Worm (Caenorhabditis elegans): ENCODE data around the gene F28C6.10.
A peak's percentile ranks its signal among the peaks of the same experiment; 100 is the strongest.

The F28C6.10 gene

ce11 chrII:8570977-8571376, 36.8 kb upstream of the F28C6.10 start, which contains the start of gene bcs-1:
Gene bcs-1 (plus strand): TSS chrII:8571085.
- TF ChIP-seq hmg-11 (tag; optimal IDR thresholded peaks at IDR 0.05), result no peak
- TF ChIP-seq elt-1 (tag; optimal IDR thresholded peaks at IDR 0.05), result no peak
- TF ChIP-seq elt-2 (tag; optimal IDR thresholded peaks at IDR 0.05), result no peak
- TF ChIP-seq nhr-76 (tag; optimal IDR thresholded peaks at IDR 0.05), result no peak
- no peak for TF ChIP-seq tbx-2 (tag; optimal IDR thresholded peaks at IDR 0.05)
- no peak for TF ChIP-seq daf-12 (tag; optimal IDR thresholded peaks at IDR 0.05)
- no peak for TF ChIP-seq nhr-28 (tag; optimal IDR thresholded peaks at IDR 0.05)
- no peak for TF ChIP-seq pqm-1 (tag; optimal IDR thresholded peaks at IDR 0.05)
- TF ChIP-seq unc-39 (tag; optimal IDR thresholded peaks at IDR 0.05), result no peak
- TF ChIP-seq lin-15B (tag; optimal IDR thresholded peaks at IDR 0.05), result no peak
- no peak for TF ChIP-seq egl-5 (tag; optimal IDR thresholded peaks at IDR 0.05)
- TF ChIP-seq zag-1 (tag; optimal IDR thresholded peaks at IDR 0.05), result no peak
- no peak for TF ChIP-seq nhr-237 (tag; optimal IDR thresholded peaks at IDR 0.05)
- TF ChIP-seq unc-62 (GFP tag; optimal IDR thresholded peaks at IDR 0.05), result no peak
- TF ChIP-seq snpc-4 (tag; optimal IDR thresholded peaks at IDR 0.05), result no peak

DNA sequence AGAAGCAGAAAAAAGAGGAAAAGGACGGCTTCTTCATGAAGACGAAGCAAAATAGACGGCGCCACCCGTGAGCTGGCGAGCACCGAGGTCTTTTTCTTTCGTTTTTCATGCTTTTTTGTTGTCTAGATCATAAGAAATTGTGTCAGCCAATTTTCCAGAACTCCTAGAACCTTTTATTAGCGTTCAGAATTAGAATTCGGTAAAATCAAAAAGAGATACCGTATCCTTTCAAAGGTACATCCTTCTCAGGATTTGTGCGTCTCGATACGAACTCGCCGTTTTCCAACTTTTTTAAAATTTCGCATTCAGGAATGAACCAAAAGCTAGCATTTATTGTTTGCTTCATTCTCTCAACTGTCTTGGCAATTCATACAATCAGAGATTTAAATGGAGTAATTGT, 34.7 kb upstream of the F28C6.10 start, which contains the start of gene F54C9.7:
F54C9.7 (plus strand) TSS at position 301 of the 400 bp plus-strand sequence.
- no peak for TF ChIP-seq fos-1 (tag; optimal IDR thresholded peaks at IDR 0.05)
- TF ChIP-seq elt-1 (tag; optimal IDR thresholded peaks at IDR 0.05), result no peak
- no peak for TF ChIP-seq lin-15B (tag; optimal IDR thresholded peaks at IDR 0.05)
- TF ChIP-seq ama-1 (optimal IDR thresholded peaks at IDR 0.05), result no peak
- TF ChIP-seq nhr-28 (tag; optimal IDR thresholded peaks at IDR 0.05), result no peak
- no peak for TF ChIP-seq ZK546.5 (tag; optimal IDR thresholded peaks at IDR 0.05)
- TF ChIP-seq skn-1 (tag; optimal IDR thresholded peaks at IDR 0.05), result no peak
- TF ChIP-seq aly-2 (tag; optimal IDR thresholded peaks at IDR 0.05), result no peak
- no peak for TF ChIP-seq ceh-9 (tag; optimal IDR thresholded peaks at IDR 0.05)
- TF ChIP-seq nhr-23 (tag; optimal IDR thresholded peaks at IDR 0.05), result no peak
- TF ChIP-seq pha-4 (tag; optimal IDR thresholded peaks at IDR 0.05), result no peak

ce11 chrII:8575184-8575583, 32.6 kb upstream of the F28C6.10 start, which contains the start of gene puf-5:
Gene puf-5 (plus strand): TSS chrII:8575541.
- TF ChIP-seq skn-1 (tag; optimal IDR thresholded peaks at IDR 0.05) (no peak), ztf-4 (tag; optimal IDR thresholded peaks at IDR 0.05) (no peak), daf-12 (tag; optimal IDR thresholded peaks at IDR 0.05) (no peak), ama-1 (optimal IDR thresholded peaks at IDR 0.05) (no peak), nfya-1 (tag; optimal IDR thresholded peaks at IDR 0.05; ENCODE audit: insufficient read depth) (no peak), eor-1 (tag; optimal IDR thresholded peaks at IDR 0.05) (no peak), ceh-16 (tag; optimal IDR thresholded peaks at IDR 0.05) (no peak), nhr-76 (tag; optimal IDR thresholded peaks at IDR 0.05) (no peak), nhr-237 (tag; optimal IDR thresholded peaks at IDR 0.05) (no peak), fos-1 (tag; optimal IDR thresholded peaks at IDR 0.05) (no peak), elt-2 (tag; optimal IDR thresholded peaks at IDR 0.05) (no peak), ztf-11 (tag; optimal IDR thresholded peaks at IDR 0.05) (no peak), ceh-82 (tag; optimal IDR thresholded peaks at IDR 0.05) (no peak), zag-1 (tag; optimal IDR thresholded peaks at IDR 0.05) (no peak), ZK546.5 (tag; optimal IDR thresholded peaks at IDR 0.05) (no peak), pqm-1 (tag; optimal IDR thresholded peaks at IDR 0.05) (no peak), egl-27 (tag; optimal IDR thresholded peaks at IDR 0.05) (no peak)

- no peak for TF ChIP-seq sea-2 (GFP tag; optimal IDR thresholded peaks at IDR 0.05)
- no peak for TF ChIP-seq lin-39 (tag; optimal IDR thresholded peaks at IDR 0.05)
- peak; percentile 35 for TF ChIP-seq nhr-67 (tag; optimal IDR thresholded peaks at IDR 0.05)
- peak; percentile 21 for TF ChIP-seq nfya-1 (tag; optimal IDR thresholded peaks at IDR 0.05; ENCODE audit: insufficient read depth)
- TF ChIP-seq lin-15B (tag; optimal IDR thresholded peaks at IDR 0.05), result peak; percentile 42
- TF ChIP-seq ama-1 (optimal IDR thresholded peaks at IDR 0.05), result no peak
- TF ChIP-seq pha-4 (tag; optimal IDR thresholded peaks at IDR 0.05), result peak; percentile 71
Measured at ce11 chrII:8577509-8578099, 30.2 kb upstream of the F28C6.10 start, which contains the start of gene F54C9.9. Gene F54C9.9 (plus strand): TSS chrII:8578049.

- TF ChIP-seq elt-1 (tag; optimal IDR thresholded peaks at IDR 0.05), result no peak
- no peak for TF ChIP-seq ceh-9 (tag; optimal IDR thresholded peaks at IDR 0.05)
- no peak for TF ChIP-seq nhr-67 (tag; optimal IDR thresholded peaks at IDR 0.05)
Measured at ce11 chrII:8581700-8582099, 26.1 kb upstream of the F28C6.10 start, which contains the start of gene arl-1. Gene arl-1 (plus strand): TSS chrII:8582000.
